Fruit fly (Drosophila melanogaster): ENCODE measurements around the gene dpr2.

dpr2 gene

DNA sequence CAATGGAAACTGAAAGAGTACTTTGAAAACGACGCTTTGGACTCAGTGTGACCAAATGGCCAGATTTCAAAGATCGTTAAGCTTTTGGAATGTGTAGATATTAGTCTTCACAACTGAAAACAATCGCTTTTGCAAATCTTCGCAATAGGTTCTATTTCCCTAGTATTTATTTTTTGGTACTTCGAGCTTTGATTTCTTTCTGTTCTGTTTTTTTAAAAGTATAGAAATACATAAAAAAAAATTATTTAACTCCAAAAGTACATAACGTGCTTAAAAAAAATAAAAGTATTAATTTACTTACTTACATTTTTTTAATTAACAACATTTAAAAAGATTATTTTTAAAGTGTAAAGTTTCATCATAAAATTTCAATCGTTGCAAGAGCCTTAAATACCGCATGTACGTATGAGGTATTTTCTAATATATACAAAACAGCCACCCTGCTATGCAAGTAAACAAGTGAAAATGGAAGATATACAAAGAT lies 23.5 kb upstream of the dpr2 start, which contains the start of the genes piwi and CG12253:
piwi (minus strand) TSS at position 51 of the 484 bp plus-strand sequence.
CG12253 (plus strand) TSS at position 437 of the 484 bp plus-strand sequence.
- no peak for TF ChIP-seq eg (GFP tag; IDR thresholded peaks at IDR 0.05)
- no peak for TF ChIP-seq CG1621 (tag; optimal IDR thresholded peaks at IDR 0.05)
- TF ChIP-seq CG6276 (GFP tag; optimal IDR thresholded peaks at IDR 0.05): no peak
- TF ChIP-seq fd85E (GFP tag; optimal IDR thresholded peaks at IDR 0.05): no peak
- no peak for TF ChIP-seq achi (GFP tag; optimal IDR thresholded peaks at IDR 0.05)
- TF ChIP-seq pdm3 (GFP tag; optimal IDR thresholded peaks at IDR 0.05): no peak
- no peak for TF ChIP-seq CG3919 (GFP tag; optimal IDR thresholded peaks at IDR 0.05)
- no peak for TF ChIP-seq Gug (GFP tag; IDR thresholded peaks at IDR 0.05)
- TF ChIP-seq Blimp-1 (GFP tag; optimal IDR thresholded peaks at IDR 0.05): no peak
- no peak for TF ChIP-seq CG34406 (GFP tag; optimal IDR thresholded peaks at IDR 0.05)
- TF ChIP-seq CG15336 (GFP tag; IDR thresholded peaks at IDR 0.05): peak; percentile 84
- TF ChIP-seq Ets21C (GFP tag; optimal IDR thresholded peaks at IDR 0.05): peak; percentile 50
- no peak for TF ChIP-seq CG11762 (GFP tag; optimal IDR thresholded peaks at IDR 0.05; ENCODE audit: insufficient read depth)
- TF ChIP-seq CG3032 (tag; optimal IDR thresholded peaks at IDR 0.05): peak; percentile 54
- TF ChIP-seq CG11902 (GFP tag; optimal IDR thresholded peaks at IDR 0.05): peak; percentile 18
- TF ChIP-seq Eip75B (GFP tag; optimal IDR thresholded peaks at IDR 0.05): peak; percentile 36
- no peak for TF ChIP-seq CG6854 (GFP tag; optimal IDR thresholded peaks at IDR 0.05)
- TF ChIP-seq Met (GFP tag; optimal IDR thresholded peaks at IDR 0.05): peak; percentile 34
- TF ChIP-seq dsx (GFP tag; optimal IDR thresholded peaks at IDR 0.05; ENCODE audit: poor library complexity, severe bottlenecking): no peak
- peak; percentile 65 for TF ChIP-seq CG31627 (GFP tag; optimal IDR thresholded peaks at IDR 0.05)
- TF ChIP-seq CG11294 (GFP tag; IDR thresholded peaks at IDR 0.05): no peak
- peak; percentile 66 for TF ChIP-seq CG8632 (GFP tag; optimal IDR thresholded peaks at IDR 0.05)
- TF ChIP-seq spab (GFP tag; optimal IDR thresholded peaks at IDR 0.05): no peak
- TF ChIP-seq acj6 (GFP tag; optimal IDR thresholded peaks at IDR 0.05): peak; percentile 77
- TF ChIP-seq cyc (GFP tag; optimal IDR thresholded peaks at IDR 0.05): peak; percentile 46
- TF ChIP-seq Eip78C (GFP tag): no peak
- TF ChIP-seq fkh (GFP tag; optimal IDR thresholded peaks at IDR 0.05): peak; percentile 69
- TF ChIP-seq CG10669 (GFP tag; optimal IDR thresholded peaks at IDR 0.05): no peak
- TF ChIP-seq svp (GFP tag): no peak
- TF ChIP-seq Sox15 (GFP tag; optimal IDR thresholded peaks at IDR 0.05): peak; percentile 63
- TF ChIP-seq ss (GFP tag; optimal IDR thresholded peaks at IDR 0.05): no peak
- no peak for TF ChIP-seq Hr38 (GFP tag; optimal IDR thresholded peaks at IDR 0.05)
- no peak for TF ChIP-seq vri (GFP tag; optimal IDR thresholded peaks at IDR 0.05)
- TF ChIP-seq Hr4 (GFP tag; optimal IDR thresholded peaks at IDR 0.05): peak; percentile 58
- peak; percentile 66 for TF ChIP-seq lz (GFP tag; optimal IDR thresholded peaks at IDR 0.05)
- TF ChIP-seq CG6792 (GFP tag; optimal IDR thresholded peaks at IDR 0.05): no peak
- no peak for TF ChIP-seq Hr39 (GFP tag; optimal IDR thresholded peaks at IDR 0.05)
- TF ChIP-seq esn (GFP tag; optimal IDR thresholded peaks at IDR 0.05): peak; percentile 79
- TF ChIP-seq Sox14 (GFP tag; optimal IDR thresholded peaks at IDR 0.05): no peak
- TF ChIP-seq fd59A (GFP tag; optimal IDR thresholded peaks at IDR 0.05): peak; percentile 37
- no peak for TF ChIP-seq CG16779 (tag; optimal IDR thresholded peaks at IDR 0.05)
- TF ChIP-seq Lpt (GFP tag; optimal IDR thresholded peaks at IDR 0.05): no peak
- TF ChIP-seq CG6163 (GFP tag; IDR thresholded peaks at IDR 0.05): no peak; the same call in 2 of the 3 replicates
- no peak for TF ChIP-seq salr (GFP tag; optimal IDR thresholded peaks at IDR 0.05)
- TF ChIP-seq Sox102F (GFP tag; optimal IDR thresholded peaks at IDR 0.05): no peak
- no peak for TF ChIP-seq Eip93F (GFP tag; optimal IDR thresholded peaks at IDR 0.05)
- no peak for TF ChIP-seq CG32006 (GFP tag; optimal IDR thresholded peaks at IDR 0.05)
- TF ChIP-seq CG7368 (GFP tag; optimal IDR thresholded peaks at IDR 0.05): no peak
- peak; percentile 81 for TF ChIP-seq OdsH (GFP tag; optimal IDR thresholded peaks at IDR 0.05)
- TF ChIP-seq dac (GFP tag; optimal IDR thresholded peaks at IDR 0.05): peak; percentile 14
- no peak for TF ChIP-seq CG9139 (GFP tag; optimal IDR thresholded peaks at IDR 0.05)
- peak; percentile 55 for TF ChIP-seq topi (GFP tag; optimal IDR thresholded peaks at IDR 0.05)
- peak; percentile 82 for TF ChIP-seq CG10631 (GFP tag; optimal IDR thresholded peaks at IDR 0.05)
